Worm (Caenorhabditis elegans): ENCODE data around the gene F55A11.11.

DNA sequence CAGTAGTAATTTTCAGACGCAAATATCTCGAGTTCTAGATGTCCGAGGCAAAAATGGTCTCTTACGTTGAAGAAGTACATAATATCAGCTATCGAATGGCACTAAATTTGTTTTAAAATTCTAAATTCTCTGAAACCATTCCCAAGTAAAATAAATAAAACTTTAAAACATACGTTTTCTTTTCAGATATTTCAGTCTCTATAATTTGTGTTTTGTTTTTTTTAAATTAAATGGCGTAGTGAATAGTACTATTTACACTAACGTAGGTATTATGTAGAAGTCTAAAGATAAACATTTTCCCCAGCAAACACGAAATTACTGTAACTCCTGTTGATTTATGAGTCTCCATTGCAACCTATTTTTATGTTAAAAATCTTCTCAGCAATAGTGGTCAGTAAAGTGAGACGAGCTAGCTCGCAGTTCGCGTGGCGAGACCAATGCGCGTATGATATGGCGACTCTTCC lies 34.3 kb downstream of the F55A11.11 start:
- no peak for TF ChIP-seq sea-2 (GFP tag; optimal IDR thresholded peaks at IDR 0.05)
- no peak for TF ChIP-seq lin-39 (tag; optimal IDR thresholded peaks at IDR 0.05)
- no peak for TF ChIP-seq ama-1 (optimal IDR thresholded peaks at IDR 0.05)
- no peak for TF ChIP-seq R02D3.7 (tag; optimal IDR thresholded peaks at IDR 0.05)

All from whole organism, L3 larva.